6 worm cellular contexts compared by ENCODE assay signal in the genomic region with DNA sequence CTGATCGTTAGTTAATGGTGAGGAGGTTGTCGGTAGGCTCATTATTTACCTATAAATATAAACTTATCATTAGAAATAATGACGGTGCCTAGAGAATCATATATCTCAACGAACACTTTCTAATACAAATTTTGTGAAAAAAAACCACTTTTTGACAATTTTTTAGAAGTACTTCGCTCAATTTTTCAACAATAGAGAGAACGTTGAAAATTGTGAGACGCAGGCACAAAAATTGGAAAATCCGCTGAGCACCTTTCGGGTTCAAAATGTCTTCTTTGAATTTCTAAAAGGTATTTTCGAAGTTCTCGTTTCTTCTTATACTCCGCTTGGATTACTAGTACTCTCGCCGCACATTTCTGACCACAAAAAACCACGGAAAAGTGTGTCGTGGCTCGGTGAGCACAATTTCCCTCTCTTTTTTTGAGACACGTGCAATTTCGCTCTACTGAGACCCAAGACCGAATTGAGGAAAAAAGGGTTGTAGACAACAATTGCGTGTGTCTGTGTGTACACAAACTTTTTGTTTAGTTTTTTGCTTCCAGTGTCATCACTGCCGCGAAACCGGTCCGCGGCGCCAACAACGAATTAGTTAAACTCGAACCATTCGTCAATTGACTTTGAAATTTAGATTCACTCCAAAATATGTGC.
A peak's percentile ranks its signal among the peaks of the same experiment; 100 is the strongest.
TF ChIP-seq lines count a peak whose summit lies in the region.

A gene (minus strand): TSS at position 51 of the 648 bp plus-strand sequence.

TF ChIP-seq in whole organism, L1 larva, 84 proteins besides CTCF, POLR2A, EP300 and RAD21 (continues in another document):
- TF ChIP-seq zag-1 (tag; optimal IDR thresholded peaks at IDR 0.05; lab: Kevin White, UChicago) (no peak), C04F5.9 (tag; optimal IDR thresholded peaks at IDR 0.05; lab: Kevin White, UChicago) (no peak), vab-15 (tag; optimal IDR thresholded peaks at IDR 0.05; lab: Kevin White, UChicago) (no peak), unc-62 (GFP tag; optimal IDR thresholded peaks at IDR 0.05; lab: Kevin White, UChicago) (no peak), lin-15B (tag; optimal IDR thresholded peaks at IDR 0.05; lab: Kevin White, UChicago) (peak; percentile 34), elt-2 (tag; optimal IDR thresholded peaks at IDR 0.05; lab: Kevin White, UChicago) (no peak), nhr-85 (tag; lab: Kevin White, UChicago) (no peak), nhr-84 (tag; optimal IDR thresholded peaks at IDR 0.05; lab: Kevin White, UChicago) (no peak), mab-9 (GFP tag; IDR thresholded peaks at IDR 0.05; lab: Robert Waterston, UW) (no peak), lin-14 (GFP tag; optimal IDR thresholded peaks at IDR 0.05; lab: Kevin White, UChicago) (peak; percentile 81), lir-3 (tag; optimal IDR thresholded peaks at IDR 0.05; lab: Kevin White, UChicago; ENCODE audit: poor library complexity) (no peak), snu-23 (GFP tag; optimal IDR thresholded peaks at IDR 0.05; lab: Kevin White, UChicago) (peak; percentile 31), nhr-11 (tag; optimal IDR thresholded peaks at IDR 0.05; lab: Kevin White, UChicago) (no peak), ceh-90 (tag; optimal IDR thresholded peaks at IDR 0.05; lab: Kevin White, UChicago) (no peak), blmp-1 (tag; optimal IDR thresholded peaks at IDR 0.05; lab: Kevin White, UChicago) (no peak)

TF ChIP-seq in whole organism, L2 larva, 48 proteins besides CTCF, POLR2A, EP300 and RAD21 (continues in another document):
- no peak for TF ChIP-seq sem-4 (tag; optimal IDR thresholded peaks at IDR 0.05; lab: Kevin White, UChicago)
- no peak for TF ChIP-seq nhr-10 (tag; optimal IDR thresholded peaks at IDR 0.05; lab: Kevin White, UChicago)
- peak; percentile 43 for TF ChIP-seq fos-1 (tag; optimal IDR thresholded peaks at IDR 0.05; lab: Kevin White, UChicago)
- no peak for TF ChIP-seq mbf-1 (tag; optimal IDR thresholded peaks at IDR 0.05; lab: Kevin White, UChicago)
- TF ChIP-seq nhr-237 (tag; optimal IDR thresholded peaks at IDR 0.05; lab: Kevin White, UChicago) = no peak
- no peak for TF ChIP-seq blmp-1 (tag; optimal IDR thresholded peaks at IDR 0.05; lab: Kevin White, UChicago; ENCODE audit: insufficient read depth)
- no peak for TF ChIP-seq ztf-4 (tag; optimal IDR thresholded peaks at IDR 0.05; lab: Kevin White, UChicago)
- TF ChIP-seq F13H6.1 (tag; optimal IDR thresholded peaks at IDR 0.05; lab: Kevin White, UChicago) = peak; percentile 68
- TF ChIP-seq lin-39 (tag; optimal IDR thresholded peaks at IDR 0.05; lab: Kevin White, UChicago) = no peak
- TF ChIP-seq ztf-1 (GFP tag; conservative IDR thresholded peaks at IDR 0.05; lab: Robert Waterston, UW) = no peak
- no peak for TF ChIP-seq aly-2 (tag; optimal IDR thresholded peaks at IDR 0.05; lab: Kevin White, UChicago)
- TF ChIP-seq Y55F3AM.14 (GFP tag; optimal IDR thresholded peaks at IDR 0.05; lab: Kevin White, UChicago) = no peak
- TF ChIP-seq alr-1 (tag; optimal IDR thresholded peaks at IDR 0.05; lab: Kevin White, UChicago) = no peak
- TF ChIP-seq R02D3.7 (tag; optimal IDR thresholded peaks at IDR 0.05; lab: Kevin White, UChicago) = no peak
- no peak for TF ChIP-seq unc-62 (GFP tag; optimal IDR thresholded peaks at IDR 0.05; lab: Kevin White, UChicago)

TF ChIP-seq in whole organism, L3 larva, 47 proteins besides CTCF, POLR2A, EP300 and RAD21 (continues in another document):
- TF ChIP-seq elt-2 (tag; optimal IDR thresholded peaks at IDR 0.05; lab: Kevin White, UChicago) (peak; percentile 35), tbx-2 (tag; optimal IDR thresholded peaks at IDR 0.05; lab: Kevin White, UChicago) (no peak), fos-1 (tag; optimal IDR thresholded peaks at IDR 0.05; lab: Kevin White, UChicago) (no peak), pha-4 (tag; optimal IDR thresholded peaks at IDR 0.05; lab: Kevin White, UChicago) (peak; percentile 99), fkh-2 (tag; optimal IDR thresholded peaks at IDR 0.05; lab: Kevin White, UChicago) (no peak), lin-39 (tag; optimal IDR thresholded peaks at IDR 0.05; lab: Kevin White, UChicago) (peak; percentile 46), jun-1 (tag; optimal IDR thresholded peaks at IDR 0.05; lab: Kevin White, UChicago) (no peak), fkh-10 (GFP tag; optimal IDR thresholded peaks at IDR 0.05; lab: Kevin White, UChicago) (no peak), hmg-11 (tag; optimal IDR thresholded peaks at IDR 0.05; lab: Kevin White, UChicago) (peak; percentile 42), aly-2 (tag; optimal IDR thresholded peaks at IDR 0.05; lab: Kevin White, UChicago) (no peak), nhr-43 (tag; optimal IDR thresholded peaks at IDR 0.05; lab: Kevin White, UChicago; ENCODE audit: poor library complexity, severe bottlenecking) (no peak), R02D3.7 (tag; optimal IDR thresholded peaks at IDR 0.05; lab: Kevin White, UChicago) (no peak), elt-3 (tag; optimal IDR thresholded peaks at IDR 0.05; lab: Kevin White, UChicago) (no peak), pqm-1 (tag; optimal IDR thresholded peaks at IDR 0.05; lab: Kevin White, UChicago) (peak; percentile 31)

TF ChIP-seq in whole organism, L4 larva, 104 proteins besides CTCF, POLR2A, EP300 and RAD21 (continues in another document):
- peak; percentile 20 for TF ChIP-seq dve-1 (tag; optimal IDR thresholded peaks at IDR 0.05; lab: Kevin White, UChicago; ENCODE audit: insufficient read depth)
- TF ChIP-seq nhr-111 (GFP tag; optimal IDR thresholded peaks at IDR 0.05; lab: Kevin White, UChicago) = no peak
- TF ChIP-seq ceh-28 (tag; optimal IDR thresholded peaks at IDR 0.05; lab: Kevin White, UChicago) = no peak
- TF ChIP-seq lsy-2 (tag; optimal IDR thresholded peaks at IDR 0.05; lab: Kevin White, UChicago) = peak in 1 of 2 experiments; percentile 62
- peak; percentile 93 for TF ChIP-seq aha-1 (tag; lab: Kevin White, UChicago)
- peak in 1 of 2 experiments; percentile 55 for TF ChIP-seq hif-1 (tag; optimal IDR thresholded peaks at IDR 0.05; lab: Kevin White, UChicago)
- TF ChIP-seq fos-1 (tag; optimal IDR thresholded peaks at IDR 0.05; lab: Kevin White, UChicago) = no peak
- no peak for TF ChIP-seq skn-1 (tag; optimal IDR thresholded peaks at IDR 0.05; lab: Kevin White, UChicago)
- TF ChIP-seq egl-43 (GFP tag; IDR thresholded peaks at IDR 0.05; lab: Robert Waterston, UW) = peak; percentile 52; the same call in 1 of the 2 replicates
- TF ChIP-seq egl-27 (tag; optimal IDR thresholded peaks at IDR 0.05; lab: Kevin White, UChicago) = no peak
- no peak for TF ChIP-seq lim-7 (GFP tag; IDR thresholded peaks at IDR 0.05; lab: Robert Waterston, UW)
- no peak for TF ChIP-seq unc-39 (tag; optimal IDR thresholded peaks at IDR 0.05; lab: Kevin White, UChicago)
- peak; percentile 29 for TF ChIP-seq fkh-10 (GFP tag; optimal IDR thresholded peaks at IDR 0.05; lab: Kevin White, UChicago)
- no peak for TF ChIP-seq tag-97 (GFP tag; IDR thresholded peaks at IDR 0.05; lab: Robert Waterston, UW)

TF ChIP-seq in whole organism, late embryonic, 69 proteins besides CTCF, POLR2A, EP300 and RAD21:
- TF ChIP-seq ceh-18 (tag; optimal IDR thresholded peaks at IDR 0.05; lab: Kevin White, UChicago) (peak; percentile 40), ceh-9 (tag; optimal IDR thresholded peaks at IDR 0.05; lab: Kevin White, UChicago) (no peak), ceh-22 (tag; optimal IDR thresholded peaks at IDR 0.05; lab: Kevin White, UChicago) (no peak), nhr-11 (tag; optimal IDR thresholded peaks at IDR 0.05; lab: Kevin White, UChicago) (no peak), eyg-1 (tag; optimal IDR thresholded peaks at IDR 0.05; lab: Kevin White, UChicago) (no peak)

TF ChIP-seq in whole organism, young adult, 124 proteins besides CTCF, POLR2A, EP300 and RAD21 (continues in another document):
- no peak for TF ChIP-seq fkh-3 (tag; optimal IDR thresholded peaks at IDR 0.05; lab: Kevin White, UChicago)
- TF ChIP-seq cebp-1 (GFP tag; IDR thresholded peaks at IDR 0.05; lab: Robert Waterston, UW) = no peak
- peak; percentile 25 for TF ChIP-seq cebp-1 (tag; optimal IDR thresholded peaks at IDR 0.05; lab: Kevin White, UChicago)
- TF ChIP-seq Y95B8A.8 (GFP tag; IDR thresholded peaks at IDR 0.05; lab: Robert Waterston, UW) = no peak
- TF ChIP-seq F10E7.11 (tag; optimal IDR thresholded peaks at IDR 0.05; lab: Kevin White, UChicago) = no peak
- no peak for TF ChIP-seq ama-1 (optimal IDR thresholded peaks at IDR 0.05; lab: Kevin White, UChicago)
- no peak for TF ChIP-seq ama-1 (GFP tag; optimal IDR thresholded peaks at IDR 0.05; lab: Kevin White, UChicago)
- no peak for TF ChIP-seq tlf-1 (GFP tag; optimal IDR thresholded peaks at IDR 0.05; lab: Kevin White, UChicago)
- no peak for TF ChIP-seq F23B12.7 (tag; optimal IDR thresholded peaks at IDR 0.05; lab: Kevin White, UChicago; ENCODE audit: insufficient read depth)
- peak; percentile 72 for TF ChIP-seq nhr-80 (tag; optimal IDR thresholded peaks at IDR 0.05; lab: Kevin White, UChicago)
- no peak for TF ChIP-seq ztf-3 (GFP tag; optimal IDR thresholded peaks at IDR 0.05; lab: Kevin White, UChicago)
- peak; percentile 23 for TF ChIP-seq lin-40 (tag; optimal IDR thresholded peaks at IDR 0.05; lab: Kevin White, UChicago)
- 0 out of 2 replicates have a peak, but pooled peaks have one; percentile 22 for TF ChIP-seq lin-26 (GFP tag; IDR thresholded peaks at IDR 0.05; lab: Robert Waterston, UW)
- no peak for TF ChIP-seq nfya-2 (GFP tag; IDR thresholded peaks at IDR 0.05; lab: Robert Waterston, UW)
- TF ChIP-seq ets-4 (GFP tag; optimal IDR thresholded peaks at IDR 0.05; lab: Kevin White, UChicago) = no peak
- no peak for TF ChIP-seq madf-3 (GFP tag; IDR thresholded peaks at IDR 0.05; lab: Robert Waterston, UW)
- TF ChIP-seq hmg-20 (GFP tag; IDR thresholded peaks at IDR 0.05; lab: Robert Waterston, UW) = no peak
- no peak for TF ChIP-seq F57A8.1 (GFP tag; optimal IDR thresholded peaks at IDR 0.05; lab: Kevin White, UChicago)
- no peak for TF ChIP-seq ceh-58 (GFP tag; IDR thresholded peaks at IDR 0.05; lab: Robert Waterston, UW)
- peak; percentile 6 to 7 for TF ChIP-seq let-607 (tag; optimal IDR thresholded peaks at IDR 0.05; lab: Kevin White, UChicago)
- no peak for TF ChIP-seq rpc-1 (optimal IDR thresholded peaks at IDR 0.05; lab: Kevin White, UChicago)
- TF ChIP-seq rpc-1 (tag; optimal IDR thresholded peaks at IDR 0.05; lab: Kevin White, UChicago) = no peak
- no peak for TF ChIP-seq cebp-2 (GFP tag; IDR thresholded peaks at IDR 0.05; lab: Robert Waterston, UW)
- no peak for TF ChIP-seq hrde-1 (tag; optimal IDR thresholded peaks at IDR 0.05; lab: Kevin White, UChicago; ENCODE audit: borderline replicate concordance)
- TF ChIP-seq ztf-28 (GFP tag; IDR thresholded peaks at IDR 0.05; lab: Robert Waterston, UW) = no peak
- peak; percentile 51; the same call in 1 of the 2 replicates for TF ChIP-seq K11D2.4 (GFP tag; IDR thresholded peaks at IDR 0.05; lab: Robert Waterston, UW)
- TF ChIP-seq F22D6.2 (tag; optimal IDR thresholded peaks at IDR 0.05; lab: Kevin White, UChicago) = no peak
- TF ChIP-seq F57C9.4 (tag; optimal IDR thresholded peaks at IDR 0.05; lab: Kevin White, UChicago) = no peak
- no peak for TF ChIP-seq snpc-1.3 (tag; optimal IDR thresholded peaks at IDR 0.05; lab: Kevin White, UChicago; ENCODE audit: insufficient read depth)
- no peak for TF ChIP-seq unc-62 (GFP tag; optimal IDR thresholded peaks at IDR 0.05; lab: Kevin White, UChicago)
